Worm (Caenorhabditis elegans) whole organism, L4/young adult: ENCODE results near the gene T13F3.8.

Experiments
- W03F9.2 ChIP-seq: fragments of 150-350 bp; optimal IDR thresholded peaks from 2 replicates; lab custom pipeline; 2014; ENCODE audit warnings: missing biosample characterization, missing genetic modification characterization
- him-1 ChIP-seq: sonication (generic microtip); optimal IDR thresholded peaks from 2 replicates; lab custom pipeline; 2016; ENCODE audit warnings: missing genotype, missing genetic modification reagents, missing genetic modification characterization, missing compliant biosample characterization

DNA sequence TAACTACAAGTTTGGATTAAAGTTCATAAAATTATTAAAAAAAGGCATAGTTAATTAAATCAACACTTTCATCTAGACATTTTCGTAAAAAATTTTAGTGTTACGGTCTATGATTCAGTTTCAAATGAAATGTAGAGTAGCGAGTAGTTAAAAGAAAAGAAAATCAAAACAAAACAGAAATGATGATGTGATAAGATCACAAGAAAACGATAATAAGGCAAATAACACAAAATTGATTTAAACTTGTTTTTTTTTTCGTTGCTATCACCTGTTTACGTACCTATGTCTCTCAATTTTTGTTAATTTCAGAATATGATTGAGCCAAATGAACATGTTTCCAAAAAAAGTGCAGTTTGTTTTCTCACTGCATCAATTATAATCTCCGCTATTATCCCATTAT is 39.7 kb upstream of the T13F3.8 start, which contains the start of the genes F21H7.2 and F21H7.12:
- TF ChIP-seq W03F9.2 = no peak
- no peak for TF ChIP-seq him-1 (tag; lab: Kevin White, UChicago)
